Worm (Caenorhabditis elegans) whole organism, midembryonic: ENCODE data around the gene D2089.8.

ENCODE experiments used
- T22C8.4 ChIP-seq: fragments of 200-800 bp; sonication (Bioruptor generic); IDR thresholded peaks from 2 replicates; pipeline ENCODE4 v1.3.6; 2022; ENCODE audit warnings: missing genetic modification characterization, missing compliant biosample characterization
- flt-1 ChIP-seq: fragments of 200-800 bp; sonication (Bioruptor generic); IDR thresholded peaks from 2 replicates; pipeline ENCODE4 v1.3.6; 2022; ENCODE audit warnings: missing genetic modification characterization, missing compliant biosample characterization
- klf-2 ChIP-seq: fragments of 200-800 bp; sonication (Bioruptor generic); conservative IDR thresholded peaks from 2 replicates; pipeline ENCODE4 v1.3.6; 2022; ENCODE audit warnings: missing genetic modification reagents, missing genetic modification characterization, missing compliant biosample characterization
- med-1 ChIP-seq: sonication (generic microtip); optimal IDR thresholded peaks from 2 replicates; lab custom pipeline; 2017; ENCODE audit warnings: missing genetic modification characterization, mild to moderate bottlenecking, missing compliant biosample characterization, antibody characterized with exemption, missing genetic modification reagents; ENCODE audit not compliant: insufficient read depth
- ref-1 ChIP-seq: fragments of 200-800 bp; sonication (Bioruptor generic); conservative IDR thresholded peaks from 2 replicates; pipeline ENCODE4 v1.3.6; 2022; ENCODE audit warnings: missing genetic modification reagents, missing genetic modification characterization, missing compliant biosample characterization
- tab-1 ChIP-seq: fragments of 200-800 bp; sonication (Bioruptor generic); IDR thresholded peaks from 2 replicates; pipeline ENCODE4 v1.3.6; 2022; ENCODE audit warnings: missing genetic modification characterization, missing compliant biosample characterization
- ztf-23 ChIP-seq: fragments of 200-800 bp; sonication (Bioruptor generic); IDR thresholded peaks from 2 replicates; pipeline ENCODE4 v1.3.6; 2022; ENCODE audit warnings: missing genetic modification reagents, missing genetic modification characterization, missing compliant biosample characterization

DNA sequence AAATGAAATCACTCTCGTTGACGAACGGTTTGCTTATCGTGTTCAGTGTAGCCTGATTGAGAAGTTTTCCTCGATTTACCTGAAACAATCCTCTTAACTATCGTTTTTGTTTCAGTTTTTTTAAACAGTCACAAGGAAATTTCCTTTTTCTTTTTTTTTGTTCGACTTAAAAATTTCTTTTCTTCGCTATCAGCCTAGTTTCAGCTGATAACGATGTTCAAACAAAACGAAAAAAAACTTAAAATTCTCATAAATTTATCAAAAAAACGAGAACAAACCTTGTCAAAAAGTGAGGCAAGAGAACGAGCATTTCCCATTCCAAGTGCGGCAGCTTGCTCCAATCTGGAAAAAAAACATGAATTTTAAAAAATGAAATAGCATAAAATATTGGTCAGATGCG lies 9.0 kb downstream of the D2089.8 start:
- TF ChIP-seq ztf-23 = no peak
- no peak for TF ChIP-seq med-1
- no peak for TF ChIP-seq ref-1
- no peak for TF ChIP-seq klf-2 (GFP tag; lab: Robert Waterston, UW)
- no peak for TF ChIP-seq flt-1
- no peak for TF ChIP-seq T22C8.4 (GFP tag; lab: Robert Waterston, UW)
- no peak for TF ChIP-seq tab-1 (GFP tag; lab: Robert Waterston, UW)
